Fruit fly (Drosophila melanogaster): Measurements from ENCODE around the gene CG11842.
A peak's percentile ranks its signal among the peaks of the same experiment; 100 is the strongest.

The CG11842 gene

DNA sequence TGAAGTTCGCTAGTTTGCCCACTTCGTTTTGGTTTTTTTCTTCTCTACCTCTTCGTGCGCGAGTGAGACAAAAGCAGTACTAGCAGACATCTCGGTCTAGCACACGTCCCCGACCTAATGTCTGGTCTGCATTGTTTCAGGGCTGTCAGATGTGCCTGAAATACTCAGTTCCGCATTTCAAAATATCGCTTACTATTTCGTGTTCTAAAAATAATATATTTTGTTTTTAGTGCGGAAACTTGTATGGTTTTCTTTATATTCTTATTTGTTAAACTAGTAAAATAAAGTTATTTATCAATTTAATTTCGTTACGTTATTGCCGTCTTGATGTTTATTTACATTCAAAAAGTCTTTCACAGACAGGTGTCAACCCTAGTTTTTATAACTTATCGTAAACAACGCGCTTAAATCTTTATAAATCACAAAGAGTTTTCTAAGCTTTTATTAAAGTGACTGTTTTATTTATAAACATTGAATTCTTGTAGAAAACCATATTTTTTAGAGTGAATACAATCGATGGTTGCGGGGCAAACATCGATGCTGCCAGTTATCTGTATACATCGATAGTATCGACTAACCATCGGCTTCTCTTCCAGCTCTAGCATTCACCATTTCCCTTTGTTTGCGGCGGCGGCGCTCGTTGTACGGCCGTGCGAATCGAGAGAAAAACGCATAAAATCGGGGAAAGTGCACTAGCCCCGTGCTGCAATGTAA lies 10.9 kb downstream of the CG11842 start (continued):
- peak; percentile 8 for TF ChIP-seq spab (GFP tag; optimal IDR thresholded peaks at IDR 0.05)
- no peak for TF ChIP-seq vri (GFP tag; optimal IDR thresholded peaks at IDR 0.05)
- peak; percentile 86 for TF ChIP-seq esn (GFP tag; optimal IDR thresholded peaks at IDR 0.05)
- TF ChIP-seq CG4318 (GFP tag; optimal IDR thresholded peaks at IDR 0.05) = peak; percentile 61
- no peak for TF ChIP-seq CG11294 (GFP tag; IDR thresholded peaks at IDR 0.05)
- TF ChIP-seq CG31627 (GFP tag; optimal IDR thresholded peaks at IDR 0.05) = peak; percentile 62
- peak; percentile 68 for TF ChIP-seq Smox (GFP tag; optimal IDR thresholded peaks at IDR 0.05)
- TF ChIP-seq Ets96B (tag; optimal IDR thresholded peaks at IDR 0.05) = peak; percentile 65
- TF ChIP-seq CG10669 (GFP tag; optimal IDR thresholded peaks at IDR 0.05) = peak; percentile 72
- TF ChIP-seq Eip93F (GFP tag; optimal IDR thresholded peaks at IDR 0.05) = peak; percentile 26
- TF ChIP-seq CG10631 (GFP tag; optimal IDR thresholded peaks at IDR 0.05) = peak; percentile 82
- TF ChIP-seq svp (GFP tag) = peak; percentile 74
- TF ChIP-seq Eip78C (GFP tag) = peak; percentile 91
- TF ChIP-seq CG6854 (GFP tag; optimal IDR thresholded peaks at IDR 0.05) = no peak
- peak; percentile 73 for TF ChIP-seq achi (GFP tag; optimal IDR thresholded peaks at IDR 0.05)
- peak; percentile 37 for TF ChIP-seq CG1621 (tag; optimal IDR thresholded peaks at IDR 0.05)
- TF ChIP-seq Blimp-1 (GFP tag; optimal IDR thresholded peaks at IDR 0.05) = peak; percentile 9
- TF ChIP-seq net (GFP tag; optimal IDR thresholded peaks at IDR 0.05) = peak; percentile 67
- TF ChIP-seq CG7368 (GFP tag; optimal IDR thresholded peaks at IDR 0.05) = peak; percentile 28
- peak; percentile 55 for TF ChIP-seq fkh (GFP tag; optimal IDR thresholded peaks at IDR 0.05)
- TF ChIP-seq CG8319 (GFP tag; optimal IDR thresholded peaks at IDR 0.05) = peak; percentile 63
- TF ChIP-seq ss (GFP tag; optimal IDR thresholded peaks at IDR 0.05) = peak in 1 of 2 experiments; percentile 18
- peak; percentile 58 for TF ChIP-seq acj6 (GFP tag; optimal IDR thresholded peaks at IDR 0.05)
- TF ChIP-seq CG34406 (GFP tag; optimal IDR thresholded peaks at IDR 0.05) = peak; percentile 77
- no peak for TF ChIP-seq CG8119 (GFP tag; IDR thresholded peaks at IDR 0.05)
- peak; percentile 84 for TF ChIP-seq Hr4 (GFP tag; optimal IDR thresholded peaks at IDR 0.05)
- no peak for TF ChIP-seq eg (GFP tag; IDR thresholded peaks at IDR 0.05)
- TF ChIP-seq CG11762 (GFP tag; optimal IDR thresholded peaks at IDR 0.05; ENCODE audit: insufficient read depth) = peak; percentile 41
- TF ChIP-seq fd59A (GFP tag; optimal IDR thresholded peaks at IDR 0.05) = peak; percentile 62
- TF ChIP-seq CG3032 (tag; optimal IDR thresholded peaks at IDR 0.05) = peak; percentile 78
- TF ChIP-seq Hr38 (GFP tag; optimal IDR thresholded peaks at IDR 0.05) = no peak
- no peak for TF ChIP-seq CG16779 (tag; optimal IDR thresholded peaks at IDR 0.05)
- peak; percentile 35 for TF ChIP-seq CG6276 (GFP tag; optimal IDR thresholded peaks at IDR 0.05)
- TF ChIP-seq CG15336 (GFP tag; IDR thresholded peaks at IDR 0.05) = no peak
- no peak for TF ChIP-seq Lpt (GFP tag; optimal IDR thresholded peaks at IDR 0.05)
- peak; percentile 81 for TF ChIP-seq Sox14 (GFP tag; optimal IDR thresholded peaks at IDR 0.05)
- TF ChIP-seq Eip75B (GFP tag; optimal IDR thresholded peaks at IDR 0.05) = peak; percentile 55
- peak; percentile 76 for TF ChIP-seq Met (GFP tag; optimal IDR thresholded peaks at IDR 0.05)
- peak; percentile 67 for TF ChIP-seq pdm3 (GFP tag; optimal IDR thresholded peaks at IDR 0.05)
- peak; percentile 74 for TF ChIP-seq CG8632 (GFP tag; optimal IDR thresholded peaks at IDR 0.05)
- peak in 1 of 2 experiments; percentile 71 for TF ChIP-seq salr (GFP tag; optimal IDR thresholded peaks at IDR 0.05)

DNA sequence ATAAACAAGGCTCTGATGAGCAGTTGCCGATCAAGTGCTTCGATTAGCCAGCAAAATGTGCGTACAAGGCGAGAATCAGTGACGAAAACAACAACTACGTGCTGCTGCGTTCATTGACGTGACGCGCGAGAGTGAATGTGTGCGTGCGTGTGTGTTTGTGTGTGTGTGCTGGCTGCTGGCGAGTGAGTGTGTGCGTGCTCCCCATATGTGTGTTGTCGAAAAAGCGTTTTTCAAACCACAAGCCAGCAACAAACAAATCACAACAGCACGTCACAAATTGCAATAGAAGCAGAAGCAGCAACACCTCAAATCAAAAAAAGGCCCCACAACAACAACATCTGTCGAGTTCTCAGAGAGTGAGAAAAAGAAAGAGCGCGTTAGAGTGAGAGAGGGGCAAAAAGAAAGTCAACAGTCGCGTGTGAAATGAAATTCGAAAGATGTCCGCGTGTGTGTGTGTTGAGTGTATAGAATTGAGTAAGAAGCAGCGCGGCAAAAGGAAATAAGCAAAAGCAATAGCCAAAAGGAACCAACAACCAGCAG lies 11.5 kb downstream of the CG11842 start:
- TF ChIP-seq salr (GFP tag; optimal IDR thresholded peaks at IDR 0.05) (peak in 1 of 2 experiments; percentile 15), Eip93F (GFP tag; optimal IDR thresholded peaks at IDR 0.05) (no peak)

All from whole organism, prepupa.